Fruit fly (Drosophila melanogaster) whole organism, prepupa: Measurements from ENCODE around the gene CG34260.

Experiments
- CG16779 ChIP-seq: fragments of 200-800 bp; sonication (Bioruptor generic); optimal IDR thresholded peaks from 3 replicates; lab custom pipeline; 2017; ENCODE audit warnings: missing biosample characterization, mild to moderate bottlenecking, missing genetic modification characterization
- Hr39 ChIP-seq: fragments of 200-800 bp; sonication (Bioruptor generic); optimal IDR thresholded peaks from 2 replicates; lab custom pipeline; 2016; ENCODE audit warnings: missing biosample characterization, missing genetic modification characterization
- Hr4 ChIP-seq: fragments of 200-800 bp; sonication (Bioruptor generic); optimal IDR thresholded peaks from 3 replicates; lab custom pipeline; 2016; ENCODE audit warnings: missing biosample characterization, missing genetic modification characterization
- Lpt ChIP-seq: fragments of 200-800 bp; sonication (Bioruptor generic); optimal IDR thresholded peaks from 3 replicates; lab custom pipeline; 2016; ENCODE audit warnings: missing biosample characterization, missing genetic modification characterization
- OdsH ChIP-seq: fragments of 200-800 bp; sonication (Bioruptor generic); optimal IDR thresholded peaks from 3 replicates; lab custom pipeline; 2016; ENCODE audit warnings: missing biosample characterization, missing genetic modification characterization
- Sox102F ChIP-seq: fragments of 200-800 bp; sonication (Bioruptor generic); optimal IDR thresholded peaks from 2 replicates; lab custom pipeline; 2016; ENCODE audit warnings: missing biosample characterization, mild to moderate bottlenecking, missing genetic modification characterization
- achi ChIP-seq: fragments of 200-800 bp; sonication (Bioruptor generic); optimal IDR thresholded peaks from 3 replicates; lab custom pipeline; 2016; ENCODE audit warnings: missing biosample characterization, missing genetic modification characterization
- esn ChIP-seq: fragments of 200-800 bp; sonication (Bioruptor generic); optimal IDR thresholded peaks from 2 replicates; lab custom pipeline; 2016; ENCODE audit warnings: missing biosample characterization, mild to moderate bottlenecking, missing genetic modification characterization, moderate library complexity
- spab ChIP-seq: fragments of 200-800 bp; sonication (Bioruptor generic); optimal IDR thresholded peaks from 2 replicates; lab custom pipeline; 2017; ENCODE audit warnings: missing biosample characterization, mild to moderate bottlenecking, missing genetic modification characterization, missing genetic modification reagents

- TF ChIP-seq Lpt (GFP tag; lab: Kevin White, UChicago) (no peak), Hr4 (no peak), achi (GFP tag; lab: Kevin White, UChicago) (no peak), Sox102F (GFP tag; lab: Kevin White, UChicago) (no peak), esn (GFP tag; lab: Kevin White, UChicago) (no peak), OdsH (no peak), Hr39 (GFP tag; lab: Kevin White, UChicago) (no peak), spab (GFP tag; lab: Kevin White, UChicago) (no peak), CG16779 (no peak)
These were observed 40.0 kb upstream of the CG34260 start for dm6 chr3L:20673870-20674269.
